Fruit fly (Drosophila melanogaster) ovary, adult (tissue): Measurements from ENCODE around the gene CG10359.

Experiments used
- CG17801 ChIP-seq: fragments of 200-800 bp; optimal IDR thresholded peaks from 2 replicates; lab custom pipeline; 2019; ENCODE audit warnings: missing biosample characterization, mild to moderate bottlenecking, missing genetic modification characterization, moderate library complexity; ENCODE audit not compliant: partially characterized antibody

The CG10359 gene

dm6 chr3L:3611892-3612291 lies at the start of gene CG10359:
Gene CG10359, plus strand, starts transcription at chr3L:3612192.
- TF ChIP-seq CG17801 (GFP tag; lab: Kevin White, UChicago) = no peak

- TF ChIP-seq CG17801 (GFP tag; lab: Kevin White, UChicago) = no peak
These were observed 45.1 kb upstream of the CG10359 start for dm6 chr3L:3566751-3567499.

dm6 chr3L:3569109-3569508 lies 42.9 kb upstream of the CG10359 start:
- TF ChIP-seq CG17801 (GFP tag; lab: Kevin White, UChicago) = no peak

- no peak for TF ChIP-seq CG17801 (GFP tag; lab: Kevin White, UChicago)
These were observed 41.4 kb upstream of the CG10359 start for dm6 chr3L:3570617-3571016.

dm6 chr3L:3593558-3593957 lies 18.4 kb upstream of the CG10359 start:
- TF ChIP-seq CG17801 (GFP tag; lab: Kevin White, UChicago) = no peak

- TF ChIP-seq CG17801 (GFP tag; lab: Kevin White, UChicago) = no peak
These were observed 15.6 kb upstream of the CG10359 start for dm6 chr3L:3596346-3596745.

- no peak for TF ChIP-seq CG17801 (GFP tag; lab: Kevin White, UChicago)
These were observed 5.0 kb upstream of the CG10359 start for dm6 chr3L:3606986-3607385.

dm6 chr3L:3612582-3613285 lies 742 bp downstream of the CG10359 start:
- TF ChIP-seq CG17801 (GFP tag; lab: Kevin White, UChicago) = no peak

- no peak for TF ChIP-seq CG17801 (GFP tag; lab: Kevin White, UChicago)
These were observed 3.1 kb downstream of the CG10359 start, which contains the start of gene CG10357 for dm6 chr3L:3615082-3615481. Gene CG10357, plus strand, starts transcription at chr3L:3615382.

- TF ChIP-seq CG17801 (GFP tag; lab: Kevin White, UChicago) = no peak
These were observed 4.4 kb downstream of the CG10359 start for dm6 chr3L:3616344-3616743.

- TF ChIP-seq CG17801 (GFP tag; lab: Kevin White, UChicago) = no peak
These were observed 5.3 kb downstream of the CG10359 start for dm6 chr3L:3617252-3617651.

dm6 chr3L:3620932-3621331 lies 8.9 kb downstream of the CG10359 start, which contains the start of gene CG14974:
Gene CG14974, minus strand, starts transcription at chr3L:3621032.
- TF ChIP-seq CG17801 (GFP tag; lab: Kevin White, UChicago) = no peak

dm6 chr3L:3624876-3625275 lies 12.9 kb downstream of the CG10359 start:
- no peak for TF ChIP-seq CG17801 (GFP tag; lab: Kevin White, UChicago)

dm6 chr3L:3626069-3626468 lies 14.1 kb downstream of the CG10359 start, which contains the start of gene dar1:
Gene dar1, plus strand, starts transcription at chr3L:3626352.
- TF ChIP-seq CG17801 (GFP tag; lab: Kevin White, UChicago) = no peak

dm6 chr3L:3632500-3633183 lies 20.6 kb downstream of the CG10359 start:
- TF ChIP-seq CG17801 (GFP tag; lab: Kevin White, UChicago) = no peak
